Fruit fly (Drosophila melanogaster) whole organism, embryonic: ENCODE results near the gene CG2278.

Source experiments
- Aef1 ChIP-seq: fragments of 200-800 bp; sonication (Bioruptor generic); IDR thresholded peaks from 3 replicates; pipeline ENCODE4 v1.3.6; 2022; ENCODE audit warnings: missing biosample characterization, missing genetic modification characterization
- Atf3 ChIP-seq: fragments of 200-800 bp; sonication (Bioruptor generic); optimal IDR thresholded peaks from 3 replicates; lab custom pipeline; 2016; ENCODE audit warnings: missing biosample characterization, missing genetic modification characterization
- CG1024 ChIP-seq: fragments of 200-800 bp; sonication (Bioruptor generic); IDR thresholded peaks from 2 replicates; pipeline ENCODE4 v1.3.6; 2022; ENCODE audit warnings: missing biosample characterization, missing genetic modification characterization
- CG11560 ChIP-seq: fragments of 200-800 bp; sonication (Bioruptor generic); IDR thresholded peaks from 3 replicates; pipeline ENCODE4 v1.3.6; 2022; ENCODE audit warnings: missing biosample characterization, missing genetic modification characterization
- CG12236 ChIP-seq: fragments of 200-800 bp; sonication (Bioruptor generic); optimal IDR thresholded peaks from 2 replicates; lab custom pipeline; 2016; ENCODE audit warnings: missing biosample characterization, missing genetic modification characterization
- CG12299 ChIP-seq: fragments of 200-800 bp; sonication (Bioruptor generic); optimal IDR thresholded peaks from 2 replicates; lab custom pipeline; 2018; ENCODE audit warnings: missing biosample characterization, mild to moderate bottlenecking, missing genetic modification characterization
- CG13287 ChIP-seq: fragments of 200-800 bp; sonication (Bioruptor generic); IDR thresholded peaks from 2 replicates; pipeline ENCODE4 v1.3.6; 2022; ENCODE audit warnings: missing biosample characterization, missing genetic modification characterization; ENCODE audit not compliant: partially characterized antibody
- CG13424 ChIP-seq: fragments of 200-800 bp; sonication (Bioruptor generic); optimal IDR thresholded peaks from 2 replicates; lab custom pipeline; 2019; ENCODE audit warnings: missing biosample characterization, mild to moderate bottlenecking, missing genetic modification characterization, moderate library complexity
- CG14710 ChIP-seq: fragments of 200-800 bp; sonication (Bioruptor generic); optimal IDR thresholded peaks from 3 replicates; lab custom pipeline; 2019; ENCODE audit warnings: missing biosample characterization, mild to moderate bottlenecking, missing genetic modification characterization, moderate library complexity
- CG1529 ChIP-seq: fragments of 200-800 bp; sonication (Bioruptor generic); optimal IDR thresholded peaks from 3 replicates; lab custom pipeline; 2018; ENCODE audit warnings: missing biosample characterization, missing genetic modification characterization
- CG17568 ChIP-seq: fragments of 200-800 bp; sonication (Bioruptor generic); optimal IDR thresholded peaks from 2 replicates; lab custom pipeline; 2018; ENCODE audit warnings: missing biosample characterization, mild to moderate bottlenecking, missing genetic modification characterization, moderate library complexity
- CG17829 ChIP-seq: fragments of 200-800 bp; optimal IDR thresholded peaks from 2 replicates; lab custom pipeline; 2019; ENCODE audit warnings: missing biosample characterization, mild to moderate bottlenecking, missing genetic modification characterization, moderate library complexity
- CG1792 ChIP-seq: fragments of 200-800 bp; sonication (Bioruptor generic); optimal IDR thresholded peaks from 2 replicates; lab custom pipeline; 2016; ENCODE audit warnings: missing biosample characterization, missing genetic modification characterization
- CG2116 ChIP-seq: fragments of 200-800 bp; sonication (Bioruptor generic); optimal IDR thresholded peaks from 3 replicates; lab custom pipeline; 2018; ENCODE audit warnings: missing biosample characterization, mild to moderate bottlenecking, missing genetic modification characterization
- CG4404 ChIP-seq: fragments of 200-800 bp; sonication (Bioruptor generic); IDR thresholded peaks from 2 replicates; pipeline ENCODE4 v1.3.6; 2022; ENCODE audit warnings: missing biosample characterization, missing genetic modification characterization
- CG4617 ChIP-seq: fragments of 200-800 bp; sonication (Bioruptor generic); optimal IDR thresholded peaks from 3 replicates; lab custom pipeline; 2016; ENCODE audit warnings: missing biosample characterization, missing genetic modification characterization, borderline replicate concordance
- CG4707 ChIP-seq: fragments of 200-800 bp; sonication (Bioruptor generic); optimal IDR thresholded peaks from 2 replicates; lab custom pipeline; 2018; ENCODE audit warnings: missing biosample characterization, mild to moderate bottlenecking, missing genetic modification characterization, moderate library complexity
- CG6654 ChIP-seq: fragments of 200-800 bp; sonication (Bioruptor generic); optimal IDR thresholded peaks from 2 replicates; lab custom pipeline; 2017; ENCODE audit warnings: missing biosample characterization, mild to moderate bottlenecking, missing genetic modification characterization
- CG7745 ChIP-seq: fragments of 200-800 bp; sonication (Bioruptor generic); optimal IDR thresholded peaks from 2 replicates; lab custom pipeline; 2018; ENCODE audit warnings: missing biosample characterization, mild to moderate bottlenecking, missing genetic modification characterization, moderate library complexity
- CG7839 ChIP-seq: fragments of 200-800 bp; sonication (Bioruptor generic); optimal IDR thresholded peaks from 3 replicates; lab custom pipeline; 2018; ENCODE audit warnings: missing biosample characterization, mild to moderate bottlenecking, missing genetic modification characterization, moderate library complexity
- CG7928 ChIP-seq: fragments of 200-800 bp; sonication (Bioruptor generic); optimal IDR thresholded peaks from 2 replicates; lab custom pipeline; 2017; ENCODE audit warnings: missing biosample characterization, mild to moderate bottlenecking, missing genetic modification characterization
- CG8089 ChIP-seq: fragments of 200-800 bp; sonication (Bioruptor generic); optimal IDR thresholded peaks from 3 replicates; lab custom pipeline; 2016; ENCODE audit warnings: missing biosample characterization, missing genetic modification characterization
- CG9876 ChIP-seq: fragments of 200-800 bp; sonication (Bioruptor generic); optimal IDR thresholded peaks from 2 replicates; lab custom pipeline; 2016; ENCODE audit warnings: missing biosample characterization, missing genetic modification characterization
- Dad ChIP-seq: fragments of 200-800 bp; sonication (Bioruptor generic); optimal IDR thresholded peaks from 3 replicates; lab custom pipeline; 2016; ENCODE audit warnings: missing biosample characterization, missing genetic modification characterization
- Dek ChIP-seq: fragments of 200-800 bp; sonication (Bioruptor generic); optimal IDR thresholded peaks from 3 replicates; lab custom pipeline; 2019; ENCODE audit warnings: missing biosample characterization, mild to moderate bottlenecking, missing genetic modification characterization, moderate library complexity
- HHEX ChIP-seq: fragments of 200-800 bp; sonication (Bioruptor generic); optimal IDR thresholded peaks from 3 replicates; lab custom pipeline; 2017; ENCODE audit warnings: missing biosample characterization, mild to moderate bottlenecking, missing genetic modification characterization, missing genetic modification reagents
- Max ChIP-seq: fragments of 200-800 bp; sonication (Bioruptor generic); optimal IDR thresholded peaks from 2 replicates; lab custom pipeline; 2016; ENCODE audit warnings: missing biosample characterization, mild to moderate bottlenecking, missing genetic modification characterization
- Mrtf ChIP-seq: fragments of 200-800 bp; sonication (Bioruptor generic); IDR thresholded peaks from 3 replicates; pipeline ENCODE4 v1.3.6; 2022; ENCODE audit warnings: missing biosample characterization, missing genetic modification characterization
- NK7.1 ChIP-seq: fragments of 200-800 bp; sonication (Bioruptor generic); optimal IDR thresholded peaks from 3 replicates; lab custom pipeline; 2016; ENCODE audit warnings: missing biosample characterization, missing genetic modification characterization
- Oli ChIP-seq: fragments of 200-800 bp; sonication (Bioruptor generic); optimal IDR thresholded peaks from 2 replicates; lab custom pipeline; 2018; ENCODE audit warnings: missing biosample characterization, mild to moderate bottlenecking, missing genetic modification characterization, moderate library complexity
- Vsx1 ChIP-seq: fragments of 200-800 bp; sonication (Bioruptor generic); optimal IDR thresholded peaks from 2 replicates; lab custom pipeline; 2017; ENCODE audit warnings: missing biosample characterization, mild to moderate bottlenecking, missing genetic modification characterization, missing genetic modification reagents
- abd-A ChIP-seq: fragments of 200-800 bp; sonication (Bioruptor generic); optimal IDR thresholded peaks from 3 replicates; lab custom pipeline; 2019; ENCODE audit warnings: missing biosample characterization, mild to moderate bottlenecking, missing genetic modification characterization, moderate library complexity
- br ChIP-seq: fragments of >200 bp; optimal IDR thresholded peaks from 2 replicates; lab custom pipeline; 2017
- chm ChIP-seq: fragments of 200-800 bp; sonication (Bioruptor generic); IDR thresholded peaks from 2 replicates; pipeline ENCODE4 v1.3.6; 2022; ENCODE audit warnings: missing biosample characterization, missing genetic modification characterization
- disco-r ChIP-seq: fragments of 200-800 bp; sonication (Bioruptor generic); optimal IDR thresholded peaks from 2 replicates; lab custom pipeline; 2016; ENCODE audit warnings: missing biosample characterization, missing genetic modification characterization
- ftz-f1 ChIP-seq: fragments of 200-800 bp; sonication (Bioruptor generic); optimal IDR thresholded peaks from 2 replicates; lab custom pipeline; 2016; ENCODE audit warnings: missing biosample characterization, missing genetic modification characterization
- gfzf ChIP-seq: fragments of 200-800 bp; sonication (Bioruptor generic); optimal IDR thresholded peaks from 2 replicates; lab custom pipeline; 2016; ENCODE audit warnings: missing biosample characterization, mild to moderate bottlenecking, missing genetic modification characterization, moderate library complexity
- grau ChIP-seq: fragments of 200-800 bp; optimal IDR thresholded peaks from 3 replicates; lab custom pipeline; 2019; ENCODE audit warnings: missing biosample characterization, mild to moderate bottlenecking, missing genetic modification characterization, moderate library complexity
- gsb-n ChIP-seq: fragments of 200-800 bp; sonication (Bioruptor generic); optimal IDR thresholded peaks from 3 replicates; lab custom pipeline; 2018; ENCODE audit warnings: missing biosample characterization, mild to moderate bottlenecking, missing genetic modification characterization
- inv ChIP-seq: fragments of 200-800 bp; sonication (Bioruptor generic); IDR thresholded peaks from 2 replicates; pipeline ENCODE4 v1.3.6; 2022; ENCODE audit warnings: missing biosample characterization, missing genetic modification characterization; ENCODE audit not compliant: partially characterized antibody
- jing ChIP-seq: fragments of 200-800 bp; sonication (Bioruptor generic); optimal IDR thresholded peaks from 2 replicates; lab custom pipeline; 2018; ENCODE audit warnings: missing biosample characterization, mild to moderate bottlenecking, missing genetic modification characterization
- kah ChIP-seq: fragments of 200-800 bp; sonication (Bioruptor generic); optimal IDR thresholded peaks from 2 replicates; lab custom pipeline; 2018; ENCODE audit warnings: missing biosample characterization, mild to moderate bottlenecking, missing genetic modification characterization
- knrl ChIP-seq: fragments of 200-800 bp; sonication (Bioruptor generic); IDR thresholded peaks from 3 replicates; pipeline ENCODE4 v1.3.6; 2022; ENCODE audit warnings: missing biosample characterization, missing genetic modification characterization; ENCODE audit not compliant: partially characterized antibody
- luna ChIP-seq: fragments of 200-800 bp; sonication (Bioruptor generic); optimal IDR thresholded peaks from 2 replicates; lab custom pipeline; 2016; ENCODE audit warnings: missing biosample characterization, missing genetic modification characterization
- otp ChIP-seq: fragments of 200-800 bp; sonication (Bioruptor generic); IDR thresholded peaks from 3 replicates; pipeline ENCODE4, ENCODE4 v1.3.6; 2022; ENCODE audit warnings: missing biosample characterization, missing genetic modification characterization
- pan ChIP-seq, 4 experiments: fragments of >200 bp in 3 of 4; fragments of 200-800 bp in 1 of 4; sonication (Bioruptor generic) in 1 of 4; optimal IDR thresholded peaks in 3 of 4; IDR thresholded peaks in 1 of 4; 2 replicates each; pipeline versions ENCODE4 v1.3.6 to Lab custom; 2017 to 2022; ENCODE audit warnings: missing biosample characterization in 2 of 4, missing genetic modification characterization in 2 of 4, mixed read lengths in 1 of 4
- phol ChIP-seq: fragments of 200-800 bp; sonication (Bioruptor generic); optimal IDR thresholded peaks from 3 replicates; lab custom pipeline; 2018; ENCODE audit warnings: missing biosample characterization, mild to moderate bottlenecking, missing genetic modification characterization, moderate library complexity
- rib ChIP-seq: fragments of 200-800 bp; sonication (Bioruptor generic); IDR thresholded peaks from 2 replicates; pipeline ENCODE4 v1.3.6; 2022; ENCODE audit warnings: missing biosample characterization, missing genetic modification characterization
- slou ChIP-seq: fragments of 200-800 bp; sonication (Bioruptor generic); optimal IDR thresholded peaks from 3 replicates; lab custom pipeline; 2016; ENCODE audit warnings: missing biosample characterization, missing genetic modification characterization
- vfl ChIP-seq: fragments of 200-800 bp; sonication (Bioruptor generic); optimal IDR thresholded peaks from 2 replicates; lab custom pipeline; 2016; ENCODE audit warnings: missing biosample characterization, missing genetic modification characterization

CG2278 gene

dm6 chrX:8143537-8143936 lies 26.5 kb downstream of the CG2278 start, which contains the start of gene CG17982 (continued):
- TF ChIP-seq grau, result peak; percentile 85
- peak; percentile 43 for TF ChIP-seq slou (GFP tag; lab: Kevin White, UChicago)
- TF ChIP-seq rib (GFP tag; lab: Robert Waterston, UW), result peak; percentile 64; the same call in 1 of the 2 replicates
- 0 out of 2 replicates have a peak, but pooled peaks have one; percentile 27 for TF ChIP-seq CG1024 (GFP tag; lab: Robert Waterston, UW)
- no peak for TF ChIP-seq br (lab: Kevin White, UChicago)
- peak; percentile 79 for TF ChIP-seq luna (GFP tag; lab: Kevin White, UChicago)
- peak; percentile 63 for TF ChIP-seq CG1529 (GFP tag; lab: Kevin White, UChicago)
- TF ChIP-seq CG7745, result no peak
- peak; percentile 69; the same call in 2 of the 3 replicates for TF ChIP-seq otp (GFP tag; lab: Robert Waterston, UW)
- TF ChIP-seq vfl, result peak; percentile 80
- TF ChIP-seq Mrtf (GFP tag; lab: Robert Waterston, UW), result peak; percentile 78
- TF ChIP-seq kah, result peak; percentile 64
- TF ChIP-seq Dad (GFP tag; lab: Kevin White, UChicago), result peak; percentile 81
- peak; percentile 86 for TF ChIP-seq phol (tag; lab: Kevin White, UChicago)
- no peak for TF ChIP-seq CG17568
- peak; percentile 46 for TF ChIP-seq gfzf
- TF ChIP-seq abd-A (tag; lab: Kevin White, UChicago), result no peak
- TF ChIP-seq Oli, result peak; percentile 73
- peak; percentile 66 for TF ChIP-seq Aef1 (GFP tag; lab: Robert Waterston, UW)
- TF ChIP-seq CG13424, result peak; percentile 89
- TF ChIP-seq Vsx1 (GFP tag; lab: Kevin White, UChicago), result no peak
- TF ChIP-seq knrl (GFP tag; lab: Robert Waterston, UW), result no peak
- peak; percentile 53 for TF ChIP-seq CG12236 (GFP tag; lab: Kevin White, UChicago)
- peak; percentile 37; the same call in 1 of the 3 replicates for TF ChIP-seq CG11560 (tag; lab: Robert Waterston, UW)
- TF ChIP-seq CG4404 (GFP tag; lab: Robert Waterston, UW), result peak; percentile 56; the same call in 1 of the 2 replicates
- peak; percentile 74 for TF ChIP-seq NK7.1 (GFP tag; lab: Kevin White, UChicago)
- peak; percentile 79 for TF ChIP-seq Dek
- TF ChIP-seq CG12299 (tag; lab: Kevin White, UChicago), result peak; percentile 86
- peak; percentile 85 for TF ChIP-seq CG17829
- TF ChIP-seq HHEX, result peak; percentile 76
- TF ChIP-seq CG2116 (GFP tag; lab: Kevin White, UChicago), result peak; percentile 71
- no peak for TF ChIP-seq inv
- no peak; the same call in 1 of the 2 replicates for TF ChIP-seq CG13287 (GFP tag; lab: Robert Waterston, UW)
- peak; percentile 83 for TF ChIP-seq CG14710 (tag; lab: Kevin White, UChicago)
- no peak for TF ChIP-seq ftz-f1 (GFP tag; lab: Kevin White, UChicago)
- TF ChIP-seq jing (GFP tag; lab: Kevin White, UChicago), result no peak
- peak; percentile 90 for TF ChIP-seq CG7839 (tag; lab: Kevin White, UChicago)
- peak; percentile 55 for TF ChIP-seq CG4707 (GFP tag; lab: Kevin White, UChicago)
- TF ChIP-seq Max, result peak; percentile 65
- peak; percentile 45 for TF ChIP-seq CG6654 (GFP tag; lab: Kevin White, UChicago)
- TF ChIP-seq CG1792 (GFP tag; lab: Kevin White, UChicago), result peak; percentile 63
- TF ChIP-seq gsb-n (tag; lab: Kevin White, UChicago), result peak; percentile 75
- peak; percentile 64 for TF ChIP-seq disco-r (GFP tag; lab: Kevin White, UChicago)
- peak; percentile 47 for TF ChIP-seq CG7928
- TF ChIP-seq pan (optimal IDR thresholded peaks at IDR 0.05; lab: Kevin White, UChicago), result no peak
- peak in 1 of 2 experiments; percentile 86 for TF ChIP-seq pan (GFP tag; optimal IDR thresholded peaks at IDR 0.05 in 1 of 2, IDR thresholded peaks at IDR 0.05 in 1 of 2)
- TF ChIP-seq CG9876 (GFP tag; lab: Kevin White, UChicago), result peak; percentile 62
- peak; percentile 61 for TF ChIP-seq CG4617 (GFP tag; lab: Kevin White, UChicago)
- TF ChIP-seq Atf3 (GFP tag; lab: Kevin White, UChicago), result peak; percentile 64
- peak; percentile 72 for TF ChIP-seq CG8089 (GFP tag; lab: Kevin White, UChicago)
- peak; percentile 66; the same call in 1 of the 2 replicates for TF ChIP-seq chm (GFP tag; lab: Robert Waterston, UW)
